Worm (Caenorhabditis elegans) whole organism, L4/young adult: ENCODE measurements around the gene qua-1.

Experiments used
- W03F9.2 ChIP-seq: fragments of 150-350 bp; optimal IDR thresholded peaks from 2 replicates; lab custom pipeline; 2014; ENCODE audit warnings: missing biosample characterization, missing genetic modification characterization
- dao-5 ChIP-seq: sonication (generic microtip); optimal IDR thresholded peaks from 2 replicates; lab custom pipeline; 2016; ENCODE audit warnings: missing genotype, missing genetic modification characterization, moderate library complexity, missing compliant biosample characterization
- him-1 ChIP-seq: sonication (generic microtip); optimal IDR thresholded peaks from 2 replicates; lab custom pipeline; 2016; ENCODE audit warnings: missing genotype, missing genetic modification reagents, missing genetic modification characterization, missing compliant biosample characterization

DNA sequence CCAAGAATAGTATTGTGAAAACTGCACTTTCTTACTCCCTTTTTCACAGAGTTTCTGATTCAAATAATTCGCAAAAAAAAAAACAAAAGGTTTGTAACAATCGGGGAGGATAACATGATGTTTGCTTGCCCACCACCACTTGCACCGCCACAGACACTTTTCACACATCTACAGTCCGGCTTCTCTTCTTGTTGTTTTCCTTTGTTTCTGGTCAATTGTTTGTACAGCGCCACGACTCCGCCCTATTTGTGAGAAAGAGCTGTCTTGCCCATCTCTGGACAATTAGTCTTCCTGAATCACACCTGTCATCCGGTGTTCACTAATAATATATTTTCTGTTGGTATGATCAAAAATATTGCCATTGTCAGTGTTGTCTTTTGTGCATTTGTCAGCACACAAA, 32.4 kb downstream of the qua-1 start, which contains the start of gene M110.9:
- TF ChIP-seq him-1 (tag; lab: Kevin White, UChicago), result no peak
- TF ChIP-seq W03F9.2 (tag; lab: Kevin White, UChicago), result no peak
- no peak for TF ChIP-seq dao-5 (tag; lab: Kevin White, UChicago)
